Worm (Caenorhabditis elegans): ENCODE data around the gene wdr-54.

The wdr-54 gene

DNA sequence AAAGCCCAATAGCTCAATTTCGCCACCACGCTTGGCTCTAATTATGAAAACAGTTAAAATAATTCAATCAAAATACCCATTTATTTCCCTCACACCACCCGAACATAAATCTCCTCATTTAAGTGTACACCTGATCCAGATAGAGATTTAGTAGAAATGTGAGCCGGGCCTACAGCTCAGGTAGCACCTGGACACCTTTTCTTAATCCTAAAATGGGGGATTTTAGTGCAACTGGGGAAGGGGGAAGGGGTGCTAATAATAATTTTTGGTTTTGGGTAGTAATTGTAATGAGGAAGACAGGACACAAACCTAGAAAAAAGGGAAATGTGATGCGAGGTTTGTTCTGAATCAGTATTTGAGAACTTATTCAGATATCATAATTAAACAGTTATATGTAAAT is 24.9 kb downstream of the wdr-54 start:
- TF ChIP-seq mep-1 (tag; optimal IDR thresholded peaks at IDR 0.05) (no peak), nhr-237 (tag; optimal IDR thresholded peaks at IDR 0.05) (no peak), sem-2 (GFP tag; optimal IDR thresholded peaks at IDR 0.05) (no peak), M03D4.4 (tag; optimal IDR thresholded peaks at IDR 0.05) (no peak), unc-39 (tag; optimal IDR thresholded peaks at IDR 0.05) (no peak), pha-4 (tag; optimal IDR thresholded peaks at IDR 0.05) (no peak), elt-3 (tag; optimal IDR thresholded peaks at IDR 0.05) (no peak), ceh-83 (GFP tag; optimal IDR thresholded peaks at IDR 0.05) (no peak), flh-1 (GFP tag; optimal IDR thresholded peaks at IDR 0.05) (no peak), drap-1 (GFP tag; optimal IDR thresholded peaks at IDR 0.05) (no peak), mls-2 (tag; optimal IDR thresholded peaks at IDR 0.05) (no peak), snpc-4 (tag; optimal IDR thresholded peaks at IDR 0.05) (no peak)

DNA sequence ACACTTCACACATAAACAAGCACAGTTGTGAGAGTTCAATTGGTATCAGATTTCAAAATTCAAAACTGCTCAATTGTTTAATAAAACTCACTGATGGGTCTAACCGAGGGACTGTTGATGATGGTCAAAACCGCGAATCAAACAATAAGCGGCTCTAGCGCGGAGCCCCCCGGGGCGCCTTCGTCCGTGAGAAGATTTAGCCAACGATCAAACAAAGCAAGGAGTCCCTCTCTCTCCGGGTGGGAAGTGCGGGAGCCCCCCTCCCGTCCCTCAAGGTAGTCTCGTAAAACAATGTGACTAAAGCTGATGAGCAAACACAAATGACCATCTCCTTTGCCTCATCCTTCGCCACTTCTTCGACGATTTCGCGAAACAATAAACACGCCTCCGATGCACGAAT is 29.0 kb downstream of the wdr-54 start:
- no peak for TF ChIP-seq mep-1 (tag; optimal IDR thresholded peaks at IDR 0.05)
- TF ChIP-seq pha-4 (tag; optimal IDR thresholded peaks at IDR 0.05) = peak; percentile 27
- TF ChIP-seq nhr-2 (tag; optimal IDR thresholded peaks at IDR 0.05) = no peak

DNA sequence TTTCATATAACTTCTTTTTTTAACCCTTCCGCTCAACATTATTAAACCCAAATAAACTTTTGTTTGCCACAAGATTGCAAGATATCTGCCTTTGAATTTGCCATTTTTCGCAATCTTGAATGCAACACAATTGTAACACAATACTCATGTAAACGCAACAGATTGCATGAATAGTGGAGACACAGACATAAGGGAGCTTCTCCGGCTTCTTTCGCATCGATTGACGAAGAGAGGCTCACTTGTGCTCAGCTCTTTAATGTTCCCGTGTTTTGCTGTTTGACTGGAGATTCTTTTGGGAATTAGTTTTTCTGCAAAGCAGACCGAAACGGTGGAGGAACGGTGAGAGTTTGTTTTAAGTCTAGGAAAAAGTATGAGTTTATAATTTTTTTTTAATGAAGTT is 30.7 kb downstream of the wdr-54 start, which contains the start of gene F56F10.2:
TSS of gene F56F10.2 (plus strand) at position 215 of the 400 bp plus-strand sequence.
- TF ChIP-seq zip-8 (tag; optimal IDR thresholded peaks at IDR 0.05) (no peak), ces-1 (GFP tag; optimal IDR thresholded peaks at IDR 0.05) (peak; percentile 90)

DNA sequence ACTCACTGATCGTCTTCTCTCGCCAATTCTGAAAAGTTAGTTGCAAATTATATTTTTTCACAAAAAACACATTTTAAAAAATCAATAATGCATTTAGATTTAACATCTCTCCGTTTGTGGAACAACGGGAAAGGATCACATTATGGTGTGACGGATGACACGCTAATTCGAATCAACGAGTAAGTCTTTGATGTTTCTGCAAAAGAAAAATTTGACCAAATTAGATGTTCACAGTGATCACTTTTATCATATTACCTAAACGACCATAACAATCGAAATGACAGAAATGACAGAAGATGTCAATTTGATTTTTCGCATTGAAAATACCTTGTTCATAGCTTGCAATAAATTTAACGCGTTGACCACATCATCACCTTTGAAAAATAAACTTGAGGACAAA is 32.7 kb downstream of the wdr-54 start:
- TF ChIP-seq mls-2 (tag; optimal IDR thresholded peaks at IDR 0.05) (no peak), nhr-28 (tag; optimal IDR thresholded peaks at IDR 0.05) (no peak), hlh-1 (tag; optimal IDR thresholded peaks at IDR 0.05) (no peak), flh-1 (GFP tag; optimal IDR thresholded peaks at IDR 0.05) (no peak), ceh-43 (GFP tag; optimal IDR thresholded peaks at IDR 0.05) (no peak), ces-1 (GFP tag; optimal IDR thresholded peaks at IDR 0.05) (no peak), sptf-1 (tag; optimal IDR thresholded peaks at IDR 0.05) (no peak), pha-4 (tag; optimal IDR thresholded peaks at IDR 0.05) (no peak), ceh-39 (tag; optimal IDR thresholded peaks at IDR 0.05) (no peak), snpc-4 (tag; optimal IDR thresholded peaks at IDR 0.05) (no peak), cnd-1 (tag; optimal IDR thresholded peaks at IDR 0.05) (no peak), drap-1 (GFP tag; optimal IDR thresholded peaks at IDR 0.05) (no peak), mep-1 (tag; optimal IDR thresholded peaks at IDR 0.05) (no peak), lin-13 (tag; optimal IDR thresholded peaks at IDR 0.05) (no peak)

DNA sequence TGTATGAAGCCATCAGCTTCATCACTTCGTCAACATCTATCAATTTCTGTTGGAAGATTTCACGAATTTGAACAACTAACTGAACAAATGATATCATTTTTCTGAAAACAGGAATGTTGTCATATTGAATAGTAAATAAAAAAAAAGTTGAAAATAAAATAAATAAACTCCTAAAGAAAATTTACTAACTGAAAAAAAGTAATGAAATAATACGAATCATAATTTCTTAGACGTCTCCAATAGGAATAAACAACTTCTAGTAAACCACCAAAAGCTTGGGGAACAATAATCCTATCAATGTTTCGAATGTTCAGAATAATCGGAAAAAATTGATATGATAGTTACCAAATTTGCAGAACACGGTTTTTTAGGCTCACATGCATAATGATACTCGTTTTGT is 34.8 kb downstream of the wdr-54 start, which contains the start of gene cdo-1:
TSS of gene cdo-1 (minus strand) at position 101 of the 400 bp plus-strand sequence.
- TF ChIP-seq mls-2 (tag; optimal IDR thresholded peaks at IDR 0.05) (no peak), hlh-1 (tag; optimal IDR thresholded peaks at IDR 0.05) (no peak), nhr-76 (tag; optimal IDR thresholded peaks at IDR 0.05) (no peak), blmp-1 (tag; optimal IDR thresholded peaks at IDR 0.05) (no peak), tbx-8 (GFP tag; optimal IDR thresholded peaks at IDR 0.05) (no peak), ham-2 (GFP tag; optimal IDR thresholded peaks at IDR 0.05) (no peak), mep-1 (tag; optimal IDR thresholded peaks at IDR 0.05) (no peak), elt-3 (tag; optimal IDR thresholded peaks at IDR 0.05) (no peak), nhr-2 (tag; optimal IDR thresholded peaks at IDR 0.05) (no peak), snpc-4 (tag; optimal IDR thresholded peaks at IDR 0.05) (no peak), sptf-1 (tag; optimal IDR thresholded peaks at IDR 0.05) (no peak), flh-1 (GFP tag; optimal IDR thresholded peaks at IDR 0.05) (no peak), M03D4.4 (tag; optimal IDR thresholded peaks at IDR 0.05) (no peak), nhr-237 (tag; optimal IDR thresholded peaks at IDR 0.05) (no peak)

DNA sequence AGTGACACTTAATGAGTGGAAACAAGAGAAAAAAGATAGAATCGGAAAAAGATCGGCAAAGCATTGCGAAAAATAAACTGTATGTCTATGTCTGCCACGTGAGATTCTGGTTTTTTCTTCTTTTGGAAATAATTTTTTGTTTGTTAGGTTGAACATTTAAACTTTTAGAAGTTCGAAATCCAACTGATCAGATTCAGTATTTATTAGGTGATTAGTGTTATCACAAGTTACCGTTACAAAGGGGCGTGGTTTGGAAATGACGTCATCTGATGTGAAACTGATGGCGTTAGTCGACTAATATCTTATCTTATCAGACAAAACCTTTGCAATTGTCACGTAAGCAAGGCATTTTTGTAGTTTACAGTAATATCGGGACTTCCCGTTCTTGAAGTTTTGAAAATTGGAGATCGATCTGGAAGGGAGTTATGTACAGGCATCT is 35.6 kb downstream of the wdr-54 start:
- TF ChIP-seq elt-3 (tag; optimal IDR thresholded peaks at IDR 0.05) (peak; percentile 73), nhr-76 (tag; optimal IDR thresholded peaks at IDR 0.05) (no peak)

DNA sequence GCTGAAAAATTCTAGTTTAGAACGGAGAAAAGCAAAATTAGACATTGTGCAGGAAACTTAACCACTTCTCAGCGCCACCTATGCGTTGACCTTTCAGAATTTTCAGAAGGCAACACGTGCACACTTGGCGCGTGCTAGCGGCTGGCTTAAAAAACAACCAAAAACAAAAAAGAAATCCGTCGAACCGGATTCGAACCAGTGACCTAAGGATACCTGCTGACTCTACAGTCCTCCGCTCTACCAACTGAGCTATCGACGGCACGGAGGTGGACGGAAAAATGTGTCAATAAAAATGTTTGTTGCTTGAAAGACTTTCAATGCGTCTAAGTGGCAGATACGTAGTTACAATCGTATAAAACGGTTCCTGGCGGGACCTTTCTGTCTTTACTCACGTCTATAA is 36.5 kb downstream of the wdr-54 start:
- TF ChIP-seq sptf-1 (tag; optimal IDR thresholded peaks at IDR 0.05) (no peak), ces-1 (GFP tag; optimal IDR thresholded peaks at IDR 0.05) (no peak), cnd-1 (tag; optimal IDR thresholded peaks at IDR 0.05) (no peak), lin-32 (GFP tag; optimal IDR thresholded peaks at IDR 0.05) (no peak), unc-62 (GFP tag; optimal IDR thresholded peaks at IDR 0.05) (no peak), nhr-28 (tag; optimal IDR thresholded peaks at IDR 0.05) (no peak), nhr-237 (tag; optimal IDR thresholded peaks at IDR 0.05) (no peak), lin-13 (tag; optimal IDR thresholded peaks at IDR 0.05) (no peak), zip-8 (tag; optimal IDR thresholded peaks at IDR 0.05) (no peak), nhr-2 (tag; optimal IDR thresholded peaks at IDR 0.05) (no peak), ceh-83 (GFP tag; optimal IDR thresholded peaks at IDR 0.05) (no peak), mep-1 (tag; optimal IDR thresholded peaks at IDR 0.05) (no peak)

Measured in whole organism, mixed stage, embryonic.